Worm (Caenorhabditis elegans) whole organism, late embryonic: ENCODE results near the gene mrck-1.

ENCODE experiments used
- C38D4.7 ChIP-seq: fragments of 200-800 bp; sonication (Bioruptor generic); optimal IDR thresholded peaks from 2 replicates; lab custom pipeline; 2018; ENCODE audit warnings: mild to moderate bottlenecking, missing genetic modification characterization, moderate library complexity, missing compliant biosample characterization
- ahr-1 ChIP-seq: sonication (generic microtip); optimal IDR thresholded peaks from 2 replicates; lab custom pipeline; 2016; ENCODE audit warnings: missing genetic modification characterization, missing compliant biosample characterization
- che-1 ChIP-seq: sonication (generic microtip); optimal IDR thresholded peaks from 2 replicates; lab custom pipeline; 2016; ENCODE audit warnings: mild to moderate bottlenecking, missing genetic modification characterization, missing compliant biosample characterization
- dve-1 ChIP-seq: sonication (generic microtip); optimal IDR thresholded peaks from 2 replicates; lab custom pipeline; 2017; ENCODE audit warnings: antibody characterized with exemption, mild to moderate bottlenecking, missing genetic modification characterization, missing compliant biosample characterization
- elt-4 ChIP-seq: sonication (generic microtip); optimal IDR thresholded peaks from 2 replicates; lab custom pipeline; 2016; ENCODE audit warnings: missing genetic modification characterization, missing compliant biosample characterization
- ets-4 ChIP-seq: sonication (generic microtip); optimal IDR thresholded peaks from 2 replicates; lab custom pipeline; 2016; ENCODE audit warnings: missing genetic modification characterization, missing compliant biosample characterization
- eyg-1 ChIP-seq: sonication (generic microtip); optimal IDR thresholded peaks from 2 replicates; lab custom pipeline; 2016; ENCODE audit warnings: missing genotype, missing genetic modification characterization, missing compliant biosample characterization
- hlh-15 ChIP-seq: sonication (generic microtip); optimal IDR thresholded peaks from 2 replicates; lab custom pipeline; 2016; ENCODE audit warnings: missing genetic modification characterization, missing compliant biosample characterization
- hlh-8 ChIP-seq: sonication (generic microtip); optimal IDR thresholded peaks from 2 replicates; lab custom pipeline; 2016; ENCODE audit warnings: missing genotype, missing genetic modification characterization, missing compliant biosample characterization
- lim-6 ChIP-seq: sonication (generic microtip); optimal IDR thresholded peaks from 2 replicates; lab custom pipeline; 2016; ENCODE audit warnings: missing genetic modification characterization, missing compliant biosample characterization
- lin-11 ChIP-seq: fragments of 200-800 bp; sonication (Bioruptor generic); optimal IDR thresholded peaks from 2 replicates; lab custom pipeline; 2018; ENCODE audit warnings: mild to moderate bottlenecking, missing genetic modification characterization, missing compliant biosample characterization
- nhr-11 ChIP-seq: fragments of 150-350 bp; optimal IDR thresholded peaks from 2 replicates; lab custom pipeline; 2014; ENCODE audit warnings: missing biosample characterization, missing genetic modification characterization
- pag-3 ChIP-seq: sonication (generic microtip); optimal IDR thresholded peaks from 2 replicates; lab custom pipeline; 2016; ENCODE audit warnings: missing compliant biosample characterization, missing genetic modification characterization, borderline replicate concordance
- pat-9 ChIP-seq: fragments of 200-800 bp; sonication (Bioruptor generic); optimal IDR thresholded peaks from 2 replicates; lab custom pipeline; 2018; ENCODE audit warnings: mild to moderate bottlenecking, missing genetic modification characterization, moderate library complexity, missing compliant biosample characterization
- pros-1 ChIP-seq: fragments of 150-350 bp; optimal IDR thresholded peaks from 2 replicates; lab custom pipeline; 2014; ENCODE audit warnings: missing biosample characterization, missing genetic modification reagents, missing genetic modification characterization
- ref-2 ChIP-seq: sonication (generic microtip); optimal IDR thresholded peaks from 2 replicates; lab custom pipeline; 2016; ENCODE audit warnings: missing genetic modification characterization, missing compliant biosample characterization
- unc-55 ChIP-seq: sonication (generic microtip); optimal IDR thresholded peaks from 2 replicates; lab custom pipeline; 2017; ENCODE audit warnings: missing biosample characterization, missing genetic modification reagents, missing genetic modification characterization

mrck-1 gene

DNA sequence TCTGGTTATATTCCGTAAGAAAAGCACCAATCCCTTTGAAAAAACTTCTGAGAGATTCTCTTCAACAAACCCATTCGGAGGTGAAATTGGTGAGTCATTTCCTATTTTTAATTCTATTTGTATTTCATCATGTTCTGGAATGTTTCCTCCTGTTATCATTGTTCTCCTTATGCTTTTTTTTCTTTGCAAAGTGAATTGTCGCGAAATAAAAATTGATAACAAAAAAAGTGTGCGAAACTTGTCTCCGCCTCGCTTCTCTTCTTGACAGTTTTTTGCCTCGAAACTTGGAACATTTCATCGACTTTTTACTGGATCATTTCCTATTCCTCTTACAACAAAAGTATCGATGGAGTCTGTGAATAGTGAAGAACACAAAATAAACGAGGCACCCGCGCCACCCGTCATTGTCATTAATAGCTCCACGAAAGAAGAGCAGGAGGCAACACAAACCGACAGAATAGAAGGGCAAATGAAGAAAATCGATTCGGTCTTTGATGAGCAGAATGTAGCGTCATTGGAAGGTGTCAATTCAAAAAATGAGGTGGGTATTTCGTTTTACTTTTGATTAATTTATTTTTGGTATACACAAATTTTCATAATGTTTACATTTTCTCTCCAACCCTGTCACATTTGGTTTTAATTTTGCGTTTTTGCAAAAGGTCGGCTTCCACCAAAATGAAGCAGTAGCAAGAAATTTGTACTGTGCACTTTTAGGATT lies 57.0 kb downstream of the mrck-1 start:
- no peak for TF ChIP-seq ahr-1 (tag; lab: Kevin White, UChicago)
- no peak for TF ChIP-seq che-1 (tag; lab: Kevin White, UChicago)
- TF ChIP-seq pat-9 (tag; lab: Kevin White, UChicago), result no peak
- TF ChIP-seq unc-55, result no peak
- no peak for TF ChIP-seq hlh-8
- TF ChIP-seq dve-1, result no peak
- TF ChIP-seq lim-6 (tag; lab: Kevin White, UChicago), result no peak

ce11 chrV:6208585-6208984 lies 58.5 kb downstream of the mrck-1 start, which contains the start of gene rme-1:
Gene rme-1, plus strand, starts transcription at chrV:6208885.
- no peak for TF ChIP-seq eyg-1 (tag; lab: Kevin White, UChicago)
- no peak for TF ChIP-seq ref-2 (tag; lab: Kevin White, UChicago)
- TF ChIP-seq pag-3 (tag; lab: Kevin White, UChicago), result no peak
- no peak for TF ChIP-seq nhr-11
- TF ChIP-seq lin-11 (tag; lab: Kevin White, UChicago), result no peak
- no peak for TF ChIP-seq pros-1 (tag; lab: Kevin White, UChicago)
- no peak for TF ChIP-seq hlh-15 (tag; lab: Kevin White, UChicago)
- no peak for TF ChIP-seq che-1 (tag; lab: Kevin White, UChicago)
- no peak for TF ChIP-seq elt-4
- TF ChIP-seq C38D4.7 (GFP tag; lab: Kevin White, UChicago), result no peak
- no peak for TF ChIP-seq ets-4
